Fruit fly (Drosophila melanogaster) Kc167 (cell line): Measurements from ENCODE around the gene CG32213.

Source experiments
- psq ChIP-seq: fragments of >200 bp; optimal IDR thresholded peaks from 2 replicates; lab custom pipeline; 2017; ENCODE audit warnings: missing external identifiers
- ttk ChIP-seq: sonication (Bioruptor generic); optimal IDR thresholded peaks from 2 replicates; lab custom pipeline; 2017; ENCODE audit warnings: missing external identifiers

DNA sequence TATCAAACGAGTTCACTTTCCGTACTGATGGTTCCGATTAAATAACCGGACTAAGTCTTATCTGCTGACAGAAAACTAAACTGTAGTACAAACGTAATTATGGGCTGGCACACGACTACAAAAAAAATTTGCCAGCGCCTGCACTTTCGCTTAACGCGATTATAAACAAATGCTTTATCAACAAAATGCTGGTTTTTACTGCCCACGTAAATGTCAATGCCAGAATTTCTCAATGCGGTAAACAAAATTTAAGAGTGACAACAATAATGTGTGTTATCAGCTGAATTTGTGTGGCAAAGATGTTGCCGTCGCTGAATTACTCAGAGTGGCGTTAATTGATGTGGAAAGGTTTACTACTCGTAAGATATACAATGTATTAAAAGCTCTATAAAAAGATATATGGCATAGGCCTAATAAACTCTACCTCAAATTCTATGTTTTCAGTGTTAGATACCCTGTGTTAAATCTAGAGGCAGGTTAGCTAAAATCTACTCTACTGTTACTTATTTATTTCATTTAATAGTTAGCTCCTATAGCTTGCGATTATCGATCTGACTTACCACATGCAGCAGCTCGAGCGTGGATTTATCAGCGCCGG is 20.5 kb downstream of the CG32213 start:
- TF ChIP-seq psq (lab: Kevin White, UChicago), result no peak
- TF ChIP-seq ttk (lab: Kevin White, UChicago), result no peak
